Fruit fly (Drosophila melanogaster): Measurements from ENCODE around the gene app.

DNA sequence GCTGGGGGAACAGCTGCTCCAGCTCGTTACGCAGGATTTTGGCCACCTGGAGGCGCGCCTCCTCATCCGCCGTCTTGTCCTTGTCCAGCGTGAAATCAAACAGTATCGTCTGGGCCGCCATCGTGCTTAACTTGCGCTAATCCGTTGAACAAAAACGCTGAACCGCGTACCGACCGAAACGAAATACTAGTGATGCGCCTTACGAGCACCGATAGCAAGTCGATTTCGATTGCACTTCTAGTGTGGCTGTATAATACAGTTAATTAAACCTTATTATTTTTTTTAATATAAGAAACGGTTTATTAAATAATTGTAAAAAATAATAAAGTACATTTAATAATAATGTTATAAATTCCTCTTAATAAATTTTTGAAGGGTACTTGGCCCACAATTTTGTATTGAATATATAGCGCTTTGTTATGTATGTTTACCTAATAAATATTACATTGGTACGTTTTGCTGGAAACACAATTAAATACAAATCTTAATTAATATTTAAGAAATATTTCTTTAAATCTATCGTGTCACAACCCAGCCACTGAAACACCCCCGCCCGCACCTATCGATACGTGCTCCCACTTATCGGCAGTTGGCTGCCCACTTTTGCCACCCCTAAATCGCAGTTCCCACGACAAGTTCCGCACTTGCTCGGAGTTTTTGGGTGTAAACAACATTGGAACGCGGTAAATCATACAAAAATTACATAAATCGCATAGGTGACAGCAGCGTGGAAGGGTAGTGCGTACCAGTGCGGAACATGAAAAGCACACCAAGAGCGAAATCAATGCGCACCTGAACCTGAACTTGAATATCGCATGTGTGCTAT lies 10.6 kb upstream of the app start, which contains the start of the genes Sms and INPP5E:
- TF ChIP-seq Ets97D (GFP tag; optimal IDR thresholded peaks at IDR 0.05) (peak; percentile 17), CG14710 (tag; optimal IDR thresholded peaks at IDR 0.05) (peak; percentile 83), CG7963 (GFP tag; IDR thresholded peaks at IDR 0.05; ENCODE audit: partially characterized antibody) (peak; percentile 80), dmrt11E (tag; optimal IDR thresholded peaks at IDR 0.05) (peak; percentile 72), CG17912 (GFP tag; optimal IDR thresholded peaks at IDR 0.05) (no peak), CG2202 (tag; optimal IDR thresholded peaks at IDR 0.05) (peak; percentile 11), CG11723 (GFP tag; optimal IDR thresholded peaks at IDR 0.05) (no peak)

Data from whole organism, embryonic.